Worm (Caenorhabditis elegans) whole organism, L3 larva: ENCODE measurements around the gene R07E3.6.

ENCODE experiments used
- R02D3.7 ChIP-seq: fragments of 150-350 bp; optimal IDR thresholded peaks from 2 replicates; lab custom pipeline; 2014; ENCODE audit warnings: missing biosample characterization, missing genetic modification characterization
- ZK546.5 ChIP-seq: sonication (generic microtip); optimal IDR thresholded peaks from 2 replicates; lab custom pipeline; 2017; ENCODE audit warnings: missing biosample characterization, missing genetic modification characterization
- aly-2 ChIP-seq: fragments of 150-350 bp; optimal IDR thresholded peaks from 2 replicates; lab custom pipeline; 2014; ENCODE audit warnings: missing biosample characterization, missing genetic modification characterization
- ceh-16 ChIP-seq: sonication (generic microtip); optimal IDR thresholded peaks from 2 replicates; lab custom pipeline; 2017; ENCODE audit warnings: missing biosample characterization, missing genetic modification characterization
- ceh-28 ChIP-seq: fragments of 150-350 bp; optimal IDR thresholded peaks from 2 replicates; lab custom pipeline; 2014; ENCODE audit warnings: missing biosample characterization, missing genetic modification reagents, missing genetic modification characterization
- ceh-82 ChIP-seq: fragments of 150-350 bp; optimal IDR thresholded peaks from 2 replicates; lab custom pipeline; 2014; ENCODE audit warnings: missing biosample characterization, missing genetic modification characterization
- egl-5 ChIP-seq: fragments of 150-350 bp; optimal IDR thresholded peaks from 2 replicates; lab custom pipeline; 2017; ENCODE audit warnings: missing biosample characterization, missing genetic modification reagents, missing genetic modification characterization, inconsistent platforms
- elt-1 ChIP-seq: fragments of 150-350 bp; optimal IDR thresholded peaks from 2 replicates; lab custom pipeline; 2014; ENCODE audit warnings: missing biosample characterization, missing genetic modification characterization
- elt-2 ChIP-seq: sonication (generic microtip); optimal IDR thresholded peaks from 2 replicates; lab custom pipeline; 2016; ENCODE audit warnings: missing genetic modification reagents, mild to moderate bottlenecking, missing genetic modification characterization, missing compliant biosample characterization
- elt-3 ChIP-seq, 3 experiments: fragments of 150-350 bp in 1 of 3; sonication (generic microtip) in 2 of 3; optimal IDR thresholded peaks; 2 replicates in 2 of 3; 4 replicates in 1 of 3; lab custom pipeline; 2014 to 2017; ENCODE audit warnings: missing biosample characterization in 3 of 3, missing genetic modification characterization in 3 of 3
- eor-1 ChIP-seq, 2 experiments: fragments of 150-350 bp; optimal IDR thresholded peaks; 2 replicates each; lab custom pipeline; 2014 to 2018; ENCODE audit warnings: missing biosample characterization in 2 of 2, missing genetic modification characterization in 2 of 2
- fkh-10 ChIP-seq: sonication (generic microtip); optimal IDR thresholded peaks from 2 replicates; lab custom pipeline; 2017; ENCODE audit warnings: missing biosample characterization, missing genetic modification reagents, missing genetic modification characterization
- hmg-11 ChIP-seq: sonication (generic microtip); optimal IDR thresholded peaks from 2 replicates; lab custom pipeline; 2016; ENCODE audit warnings: missing genetic modification characterization, missing compliant biosample characterization
- jun-1 ChIP-seq: fragments of 150-350 bp; optimal IDR thresholded peaks from 2 replicates; lab custom pipeline; 2014; ENCODE audit warnings: missing biosample characterization, missing genetic modification reagents, missing genetic modification characterization
- lin-15B ChIP-seq: fragments of 150-350 bp; optimal IDR thresholded peaks from 2 replicates; lab custom pipeline; 2014; ENCODE audit warnings: missing biosample characterization, missing genetic modification characterization
- lin-39 ChIP-seq: fragments of 150-350 bp; optimal IDR thresholded peaks from 2 replicates; lab custom pipeline; 2018; ENCODE audit warnings: missing biosample characterization, missing genetic modification reagents, missing genetic modification characterization
- lsy-12 ChIP-seq: sonication (generic microtip); optimal IDR thresholded peaks from 2 replicates; lab custom pipeline; 2016; ENCODE audit warnings: mild to moderate bottlenecking, missing genetic modification characterization, missing compliant biosample characterization
- mml-1 ChIP-seq: fragments of 150-350 bp; sonication (generic microtip); optimal IDR thresholded peaks from 3 replicates; lab custom pipeline; 2014; ENCODE audit warnings: missing biosample characterization, missing genetic modification characterization
- nfya-1 ChIP-seq: sonication (generic microtip); optimal IDR thresholded peaks from 2 replicates; lab custom pipeline; 2017; ENCODE audit warnings: missing genetic modification characterization, mild to moderate bottlenecking, missing compliant biosample characterization, antibody characterized with exemption, moderate library complexity; ENCODE audit not compliant: insufficient read depth
- nhr-11 ChIP-seq: fragments of 150-350 bp; optimal IDR thresholded peaks from 2 replicates; lab custom pipeline; 2014; ENCODE audit warnings: missing biosample characterization, missing genetic modification characterization
- nhr-237 ChIP-seq: fragments of 150-350 bp; optimal IDR thresholded peaks from 2 replicates; lab custom pipeline; 2014; ENCODE audit warnings: missing biosample characterization, missing genetic modification characterization
- nhr-25 ChIP-seq: sonication (generic microtip); optimal IDR thresholded peaks from 2 replicates; lab custom pipeline; 2017; ENCODE audit warnings: missing biosample characterization, missing genetic modification characterization
- nhr-28 ChIP-seq: fragments of 150-350 bp; optimal IDR thresholded peaks from 2 replicates; lab custom pipeline; 2014; ENCODE audit warnings: missing biosample characterization, missing genetic modification characterization
- nhr-67 ChIP-seq: fragments of 150-350 bp; optimal IDR thresholded peaks from 2 replicates; lab custom pipeline; 2014; ENCODE audit warnings: missing biosample characterization, missing genetic modification characterization
- nhr-76 ChIP-seq: fragments of 150-350 bp; sonication (generic microtip); optimal IDR thresholded peaks from 5 replicates; lab custom pipeline; 2014; ENCODE audit warnings: missing biosample characterization, missing genetic modification characterization
- pha-4 ChIP-seq: fragments of 150-350 bp; optimal IDR thresholded peaks from 2 replicates; lab custom pipeline; 2014; ENCODE audit warnings: missing biosample characterization, missing genetic modification reagents, missing genetic modification characterization
- pqm-1 ChIP-seq: fragments of 150-350 bp; optimal IDR thresholded peaks from 2 replicates; lab custom pipeline; 2017; ENCODE audit warnings: missing biosample characterization, missing genetic modification characterization, inconsistent platforms
- tbx-2 ChIP-seq: sonication (generic microtip); optimal IDR thresholded peaks from 2 replicates; lab custom pipeline; 2016; ENCODE audit warnings: mild to moderate bottlenecking, missing genetic modification characterization, missing compliant biosample characterization
- unc-39 ChIP-seq: sonication (generic microtip); optimal IDR thresholded peaks from 4 replicates; lab custom pipeline; 2017; ENCODE audit warnings: missing biosample characterization, missing genetic modification characterization
- zag-1 ChIP-seq: fragments of 150-350 bp; optimal IDR thresholded peaks from 2 replicates; lab custom pipeline; 2014; ENCODE audit warnings: missing biosample characterization, missing genetic modification characterization
- ztf-4 ChIP-seq: fragments of 150-350 bp; optimal IDR thresholded peaks from 2 replicates; lab custom pipeline; 2014; ENCODE audit warnings: missing biosample characterization, missing genetic modification characterization

R07E3.6 gene

ce11 chrX:10333301-10333854, 15.9 kb downstream of the R07E3.6 start, which contains the start of gene R07E3.4:
R07E3.4 (minus strand) TSS chrX:10333351.
- peak; percentile 75 for TF ChIP-seq nhr-11
- TF ChIP-seq fkh-10 = no peak
- no peak for TF ChIP-seq eor-1 (tag; optimal IDR thresholded peaks at IDR 0.05; lab: Kevin White, UChicago)
- TF ChIP-seq nhr-76 (tag; lab: Kevin White, UChicago) = no peak
- TF ChIP-seq mml-1 (tag; lab: Kevin White, UChicago) = peak; percentile 83
- TF ChIP-seq pha-4 (tag; lab: Kevin White, UChicago) = peak; percentile 13
- TF ChIP-seq nhr-25 (tag; lab: Kevin White, UChicago) = no peak
- peak; percentile 80 for TF ChIP-seq elt-2 (tag; lab: Kevin White, UChicago)
- peak; percentile 82 for TF ChIP-seq pqm-1 (tag; lab: Kevin White, UChicago)
- TF ChIP-seq elt-1 (tag; lab: Kevin White, UChicago) = no peak
- TF ChIP-seq ceh-16 = no peak

- TF ChIP-seq nfya-1 (no peak), egl-5 (tag; lab: Kevin White, UChicago) (no peak), nhr-25 (tag; lab: Kevin White, UChicago) (no peak), R02D3.7 (tag; lab: Kevin White, UChicago) (no peak), hmg-11 (no peak), unc-39 (no peak), lin-39 (tag; lab: Kevin White, UChicago) (no peak), nhr-28 (tag; lab: Kevin White, UChicago) (no peak), aly-2 (tag; lab: Kevin White, UChicago) (no peak), zag-1 (tag; lab: Kevin White, UChicago) (no peak)
Measured at ce11 chrX:10336138-10336537, 18.6 kb downstream of the R07E3.6 start, which contains the start of gene idpa-3. idpa-3 (plus strand) TSS chrX:10336438.

- no peak for TF ChIP-seq ceh-28 (tag; lab: Kevin White, UChicago)
- TF ChIP-seq elt-2 (tag; lab: Kevin White, UChicago) = no peak
- no peak for TF ChIP-seq ZK546.5 (tag; lab: Kevin White, UChicago)
- TF ChIP-seq ztf-4 (tag; lab: Kevin White, UChicago) = no peak
- TF ChIP-seq, all 47 proteins: peak for 0
Measured at ce11 chrX:10336592-10336991, 19.1 kb downstream of the R07E3.6 start.

- no peak for TF ChIP-seq pqm-1 (tag; lab: Kevin White, UChicago)
Measured at ce11 chrX:10338100-10338499, 20.6 kb downstream of the R07E3.6 start, which contains the start of gene cut-5. cut-5 (minus strand) TSS chrX:10338200.

- TF ChIP-seq lin-15B (tag; lab: Kevin White, UChicago) = no peak
- TF ChIP-seq nhr-67 (tag; lab: Kevin White, UChicago) = no peak
- TF ChIP-seq pha-4 (tag; lab: Kevin White, UChicago) = no peak
- TF ChIP-seq elt-2 (tag; lab: Kevin White, UChicago) = peak; percentile 42
- no peak for TF ChIP-seq ceh-82 (tag; lab: Kevin White, UChicago)
- TF ChIP-seq elt-3 (tag; optimal IDR thresholded peaks at IDR 0.05; lab: Kevin White, UChicago) = no peak
Measured at ce11 chrX:10338761-10339160, 21.2 kb downstream of the R07E3.6 start.

ce11 chrX:10340044-10340443, 22.5 kb downstream of the R07E3.6 start:
- TF ChIP-seq tbx-2 (tag; lab: Kevin White, UChicago) = no peak
- TF ChIP-seq elt-2 (tag; lab: Kevin White, UChicago) = peak; percentile 64
- peak; percentile 55 for TF ChIP-seq pqm-1 (tag; lab: Kevin White, UChicago)
- no peak for TF ChIP-seq nhr-67 (tag; lab: Kevin White, UChicago)
- TF ChIP-seq lsy-12 = no peak
- no peak for TF ChIP-seq R02D3.7 (tag; lab: Kevin White, UChicago)
- no peak for TF ChIP-seq nhr-237 (tag; lab: Kevin White, UChicago)
- TF ChIP-seq ceh-16 = no peak
- no peak for TF ChIP-seq jun-1 (tag; lab: Kevin White, UChicago)
- no peak for TF ChIP-seq ZK546.5 (tag; lab: Kevin White, UChicago)
